Fruit fly (Drosophila melanogaster) whole organism, prepupa: ENCODE measurements around the gene CG9030.

Source experiments
- Blimp-1 ChIP-seq: fragments of 200-800 bp; sonication (Bioruptor generic); optimal IDR thresholded peaks from 3 replicates; lab custom pipeline; 2017; ENCODE audit warnings: missing biosample characterization, missing genetic modification characterization, mild to moderate bottlenecking, moderate library complexity, missing genetic modification reagents
- CG10631 ChIP-seq: fragments of 200-800 bp; sonication (Bioruptor generic); optimal IDR thresholded peaks from 2 replicates; lab custom pipeline; 2016; ENCODE audit warnings: missing biosample characterization, missing genetic modification characterization
- CG10669 ChIP-seq: fragments of 200-800 bp; sonication (Bioruptor generic); optimal IDR thresholded peaks from 3 replicates; lab custom pipeline; 2018; ENCODE audit warnings: missing biosample characterization, mild to moderate bottlenecking, missing genetic modification characterization, moderate library complexity
- CG11294 ChIP-seq: fragments of 200-800 bp; sonication (Bioruptor generic); IDR thresholded peaks from 2 replicates; pipeline ENCODE4 v1.3.6; 2022; ENCODE audit warnings: missing biosample characterization, missing genetic modification characterization
- CG11762 ChIP-seq: fragments of 200-800 bp; sonication (Bioruptor generic); optimal IDR thresholded peaks from 3 replicates; lab custom pipeline; 2016; ENCODE audit warnings: missing biosample characterization, missing genetic modification characterization; ENCODE audit not compliant: insufficient read depth
- CG11902 ChIP-seq: fragments of 200-800 bp; sonication (Bioruptor generic); optimal IDR thresholded peaks from 3 replicates; lab custom pipeline; 2016; ENCODE audit warnings: missing biosample characterization, missing genetic modification characterization
- CG15336 ChIP-seq: fragments of 200-800 bp; sonication (Bioruptor generic); IDR thresholded peaks from 2 replicates; pipeline ENCODE4 v1.3.6; 2022; ENCODE audit warnings: missing biosample characterization, missing genetic modification characterization
- CG1621 ChIP-seq: fragments of 200-800 bp; sonication (Bioruptor generic); optimal IDR thresholded peaks from 3 replicates; lab custom pipeline; 2018; ENCODE audit warnings: missing biosample characterization, mild to moderate bottlenecking, missing genetic modification characterization
- CG16779 ChIP-seq: fragments of 200-800 bp; sonication (Bioruptor generic); optimal IDR thresholded peaks from 3 replicates; lab custom pipeline; 2017; ENCODE audit warnings: missing biosample characterization, mild to moderate bottlenecking, missing genetic modification characterization
- CG3032 ChIP-seq: fragments of 200-800 bp; optimal IDR thresholded peaks from 2 replicates; lab custom pipeline; 2019; ENCODE audit warnings: missing biosample characterization, mild to moderate bottlenecking, missing genetic modification characterization, moderate library complexity
- CG32006 ChIP-seq: fragments of 200-800 bp; sonication (Bioruptor generic); optimal IDR thresholded peaks from 3 replicates; lab custom pipeline; 2017; ENCODE audit warnings: missing biosample characterization, mild to moderate bottlenecking, missing genetic modification characterization
- CG34406 ChIP-seq: fragments of 200-800 bp; sonication (Bioruptor generic); optimal IDR thresholded peaks from 3 replicates; lab custom pipeline; 2016; ENCODE audit warnings: missing biosample characterization, missing genetic modification characterization
- CG3919 ChIP-seq: fragments of 200-800 bp; sonication (Bioruptor generic); optimal IDR thresholded peaks from 3 replicates; lab custom pipeline; 2016; ENCODE audit warnings: missing biosample characterization, missing genetic modification characterization
- CG6163 ChIP-seq: fragments of 200-800 bp; sonication (Bioruptor generic); IDR thresholded peaks from 3 replicates; pipeline ENCODE4 v1.3.6; 2022; ENCODE audit warnings: missing biosample characterization, missing genetic modification characterization
- CG6276 ChIP-seq: fragments of 200-800 bp; sonication (Bioruptor generic); optimal IDR thresholded peaks from 2 replicates; lab custom pipeline; 2017; ENCODE audit warnings: missing biosample characterization, mild to moderate bottlenecking, missing genetic modification characterization
- CG6792 ChIP-seq: fragments of 200-800 bp; sonication (Bioruptor generic); optimal IDR thresholded peaks from 3 replicates; lab custom pipeline; 2016; ENCODE audit warnings: missing biosample characterization, missing genetic modification characterization
- CG6854 ChIP-seq: fragments of 200-800 bp; sonication (Bioruptor generic); optimal IDR thresholded peaks from 2 replicates; lab custom pipeline; 2017; ENCODE audit warnings: missing biosample characterization, mild to moderate bottlenecking, missing genetic modification characterization
- CG7368 ChIP-seq: fragments of 200-800 bp; sonication (Bioruptor generic); optimal IDR thresholded peaks from 3 replicates; lab custom pipeline; 2016; ENCODE audit warnings: missing biosample characterization, missing genetic modification characterization
- CG8119 ChIP-seq: fragments of 200-800 bp; sonication (Bioruptor generic); IDR thresholded peaks from 3 replicates; pipeline ENCODE4 v1.3.6; 2022; ENCODE audit warnings: missing biosample characterization, missing genetic modification characterization
- Eip75B ChIP-seq: fragments of 200-800 bp; sonication (Bioruptor generic); optimal IDR thresholded peaks from 3 replicates; lab custom pipeline; 2016; ENCODE audit warnings: missing biosample characterization, missing genetic modification characterization
- Eip78C ChIP-seq: fragments of 200-800 bp; sonication (Bioruptor generic); peaks from one replicate; lab custom pipeline; 2016; ENCODE audit warnings: missing biosample characterization, missing genetic modification characterization
- Ets96B ChIP-seq: fragments of 200-800 bp; optimal IDR thresholded peaks from 2 replicates; lab custom pipeline; 2019; ENCODE audit warnings: missing biosample characterization, mild to moderate bottlenecking, missing genetic modification characterization, moderate library complexity
- Gug ChIP-seq: fragments of 200-800 bp; sonication (Bioruptor generic); IDR thresholded peaks from 2 replicates; pipeline ENCODE4 v1.3.6; 2022; ENCODE audit warnings: missing biosample characterization, missing genetic modification characterization
- Hr4 ChIP-seq: fragments of 200-800 bp; sonication (Bioruptor generic); optimal IDR thresholded peaks from 3 replicates; lab custom pipeline; 2016; ENCODE audit warnings: missing biosample characterization, missing genetic modification characterization
- Lpt ChIP-seq: fragments of 200-800 bp; sonication (Bioruptor generic); optimal IDR thresholded peaks from 3 replicates; lab custom pipeline; 2016; ENCODE audit warnings: missing biosample characterization, missing genetic modification characterization
- Met ChIP-seq: fragments of 200-800 bp; sonication (Bioruptor generic); optimal IDR thresholded peaks from 3 replicates; lab custom pipeline; 2016; ENCODE audit warnings: missing biosample characterization, missing genetic modification characterization
- OdsH ChIP-seq: fragments of 200-800 bp; sonication (Bioruptor generic); optimal IDR thresholded peaks from 3 replicates; lab custom pipeline; 2016; ENCODE audit warnings: missing biosample characterization, missing genetic modification characterization
- Smox ChIP-seq: fragments of 200-800 bp; sonication (Bioruptor generic); optimal IDR thresholded peaks from 3 replicates; lab custom pipeline; 2016; ENCODE audit warnings: missing biosample characterization, missing genetic modification characterization
- Sox15 ChIP-seq: fragments of 200-800 bp; sonication (Bioruptor generic); optimal IDR thresholded peaks from 3 replicates; lab custom pipeline; 2016; ENCODE audit warnings: missing biosample characterization, missing genetic modification characterization
- dac ChIP-seq: fragments of 200-800 bp; sonication (Bioruptor generic); optimal IDR thresholded peaks from 2 replicates; lab custom pipeline; 2017; ENCODE audit warnings: missing biosample characterization, mild to moderate bottlenecking, missing genetic modification characterization
- dsx ChIP-seq: fragments of 200-800 bp; optimal IDR thresholded peaks from 3 replicates; lab custom pipeline; 2019; ENCODE audit warnings: missing biosample characterization, mild to moderate bottlenecking, missing genetic modification characterization, moderate library complexity; ENCODE audit not compliant: poor library complexity, severe bottlenecking
- eg ChIP-seq: fragments of 200-800 bp; sonication (Bioruptor generic); IDR thresholded peaks from 3 replicates; pipeline ENCODE4 v1.3.6; 2022; ENCODE audit warnings: missing biosample characterization, missing genetic modification characterization
- esn ChIP-seq: fragments of 200-800 bp; sonication (Bioruptor generic); optimal IDR thresholded peaks from 2 replicates; lab custom pipeline; 2016; ENCODE audit warnings: missing biosample characterization, mild to moderate bottlenecking, missing genetic modification characterization, moderate library complexity
- fd59A ChIP-seq: fragments of 200-800 bp; sonication (Bioruptor generic); optimal IDR thresholded peaks from 2 replicates; lab custom pipeline; 2017; ENCODE audit warnings: missing biosample characterization, mild to moderate bottlenecking, missing genetic modification characterization, missing genetic modification reagents
- lz ChIP-seq: fragments of 200-800 bp; sonication (Bioruptor generic); optimal IDR thresholded peaks from 3 replicates; lab custom pipeline; 2016; ENCODE audit warnings: missing biosample characterization, missing genetic modification characterization
- salr ChIP-seq, 2 experiments: fragments of 200-800 bp; sonication (Bioruptor generic); optimal IDR thresholded peaks; 3 replicates each; lab custom pipeline; 2016 to 2018; ENCODE audit warnings: missing biosample characterization in 2 of 2, missing genetic modification characterization in 2 of 2, mild to moderate bottlenecking in 1 of 2
- spab ChIP-seq: fragments of 200-800 bp; sonication (Bioruptor generic); optimal IDR thresholded peaks from 2 replicates; lab custom pipeline; 2017; ENCODE audit warnings: missing biosample characterization, mild to moderate bottlenecking, missing genetic modification characterization, missing genetic modification reagents
- ss ChIP-seq, 2 experiments: fragments of 200-800 bp; sonication (Bioruptor generic); optimal IDR thresholded peaks; 2 replicates in 1 of 2; 3 replicates in 1 of 2; lab custom pipeline; 2017 to 2018; ENCODE audit warnings: mild to moderate bottlenecking in 2 of 2, missing biosample characterization in 2 of 2, missing genetic modification characterization in 2 of 2, moderate library complexity in 1 of 2
- svp ChIP-seq: fragments of 200-800 bp; sonication (Bioruptor generic); peaks from one replicate; lab custom pipeline; 2016; ENCODE audit warnings: missing biosample characterization, missing genetic modification characterization
- vri ChIP-seq: fragments of 200-800 bp; sonication (Bioruptor generic); optimal IDR thresholded peaks from 3 replicates; lab custom pipeline; 2016; ENCODE audit warnings: missing biosample characterization, mild to moderate bottlenecking, missing genetic modification characterization

Gene CG9030

dm6 chrX:14952097-14952844 lies 2.6 kb downstream of the CG9030 start (continued):
- TF ChIP-seq spab (GFP tag; lab: Kevin White, UChicago) (peak; percentile 44), lz (peak; percentile 86), CG6854 (GFP tag; lab: Kevin White, UChicago) (peak; percentile 28), CG32006 (GFP tag; lab: Kevin White, UChicago) (peak; percentile 87), esn (GFP tag; lab: Kevin White, UChicago) (peak; percentile 87), vri (GFP tag; lab: Kevin White, UChicago) (peak; percentile 78), eg (peak; percentile 90), CG34406 (GFP tag; lab: Kevin White, UChicago) (peak; percentile 77), Lpt (GFP tag; lab: Kevin White, UChicago) (peak; percentile 86), Ets96B (peak; percentile 67), Blimp-1 (peak; percentile 36), OdsH (GFP tag; lab: Kevin White, UChicago) (peak; percentile 85), ss (GFP tag; optimal IDR thresholded peaks at IDR 0.05; lab: Kevin White, UChicago) (no peak), CG16779 (tag; lab: Kevin White, UChicago) (peak; percentile 63), CG6792 (peak; percentile 87), Hr4 (GFP tag; lab: Kevin White, UChicago) (peak; percentile 82), CG11762 (GFP tag; lab: Kevin White, UChicago) (peak; percentile 64), CG15336 (peak; percentile 92), Eip78C (GFP tag; lab: Kevin White, UChicago) (peak; percentile 95)

DNA sequence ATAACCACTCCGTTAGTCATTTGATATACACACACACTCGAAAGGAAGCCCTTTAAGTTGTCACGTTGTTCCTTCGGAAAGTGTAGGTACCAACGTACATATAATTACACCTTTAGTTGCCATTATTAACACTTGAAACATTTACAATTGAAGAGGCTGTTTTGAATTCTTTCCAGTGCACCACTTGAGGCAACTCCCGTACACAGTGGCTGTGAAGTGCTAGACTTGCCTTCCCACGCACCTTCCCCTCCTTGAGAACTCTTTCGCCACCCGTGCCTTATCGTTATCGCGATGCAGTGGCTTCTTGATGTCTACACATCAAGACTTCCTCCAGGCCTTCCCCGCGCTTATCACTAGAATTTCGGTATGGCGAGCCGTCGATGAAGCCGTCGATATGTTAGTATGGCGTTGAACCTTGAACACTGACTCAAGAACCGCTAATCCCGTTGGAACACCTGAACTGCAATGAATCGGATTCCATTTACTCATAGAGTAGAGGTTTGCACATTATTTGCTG lies 3.5 kb downstream of the CG9030 start:
- no peak for TF ChIP-seq Eip78C (GFP tag; lab: Kevin White, UChicago)
- peak; percentile 18; the same call in 1 of the 2 replicates for TF ChIP-seq Gug (GFP tag; lab: Robert Waterston, UW)
- TF ChIP-seq CG8119 (GFP tag; lab: Robert Waterston, UW): no peak
- peak; percentile 8 for TF ChIP-seq CG6163 (GFP tag; lab: Robert Waterston, UW)
- peak; percentile 5; the same call in 1 of the 3 replicates for TF ChIP-seq eg
- TF ChIP-seq Hr4 (GFP tag; lab: Kevin White, UChicago): no peak
- no peak for TF ChIP-seq Met (GFP tag; lab: Kevin White, UChicago)
- peak; percentile 79 for TF ChIP-seq svp (GFP tag; lab: Kevin White, UChicago)

DNA sequence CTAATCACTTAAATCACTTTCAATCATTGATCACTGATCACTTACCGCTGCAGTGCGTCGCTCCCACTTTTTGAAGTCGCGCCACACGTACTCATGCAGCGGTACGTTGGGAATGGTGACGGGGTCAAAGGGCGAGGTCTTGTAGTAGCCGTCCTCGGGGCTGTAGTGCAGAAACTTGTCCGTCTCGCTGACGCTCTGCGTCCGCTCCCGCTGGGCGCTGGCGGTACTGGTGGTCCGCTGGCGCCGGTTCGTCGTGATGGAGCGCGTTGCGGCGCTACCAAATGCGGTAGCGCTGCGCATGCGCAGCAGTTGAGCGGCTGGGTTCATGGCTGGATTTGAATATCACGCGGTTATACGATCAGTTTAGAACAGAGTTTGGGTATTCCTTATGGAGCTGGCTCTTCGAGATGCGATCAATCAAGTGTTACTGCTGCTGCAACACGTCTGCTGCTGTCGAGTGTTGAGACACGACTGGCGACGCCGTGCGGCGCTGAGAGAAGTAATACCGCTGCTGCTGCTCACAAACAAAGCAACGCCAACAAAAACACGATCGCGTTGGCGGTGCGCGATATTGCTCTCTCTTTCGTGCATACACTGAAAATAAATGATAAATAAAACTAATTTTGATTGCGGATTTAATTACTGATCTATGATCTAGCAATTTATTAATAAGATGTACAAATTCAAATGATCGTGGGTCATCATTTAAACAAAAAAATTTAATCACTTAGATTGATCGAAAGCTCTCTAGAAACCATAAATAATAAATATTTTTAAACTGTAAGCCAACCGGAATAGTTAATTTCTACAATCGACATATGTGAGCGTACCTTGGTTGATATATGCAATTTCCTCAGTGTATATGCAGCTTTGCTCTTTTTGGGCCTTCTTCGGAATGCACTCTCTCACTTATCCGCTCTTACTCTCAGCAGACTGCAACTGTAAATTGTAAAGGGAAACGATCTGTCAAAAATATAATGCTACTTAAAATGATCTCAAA lies 4.3 kb downstream of the CG9030 start:
- TF ChIP-seq ss (GFP tag; optimal IDR thresholded peaks at IDR 0.05; lab: Kevin White, UChicago): peak; percentile 98 to 99
- peak; percentile 99 for TF ChIP-seq CG6792
- TF ChIP-seq CG7368 (GFP tag; lab: Kevin White, UChicago): peak; percentile 95
- TF ChIP-seq Eip78C (GFP tag; lab: Kevin White, UChicago): peak; percentile 100
- TF ChIP-seq CG6163 (GFP tag; lab: Robert Waterston, UW): peak; percentile 95
- TF ChIP-seq Smox: peak; percentile 99
- TF ChIP-seq dsx (GFP tag; lab: Kevin White, UChicago): peak; percentile 97
- TF ChIP-seq CG10631 (GFP tag; lab: Kevin White, UChicago): peak; percentile 98
- peak; percentile 94 for TF ChIP-seq CG11294 (GFP tag; lab: Robert Waterston, UW)
- peak; percentile 99 for TF ChIP-seq CG32006 (GFP tag; lab: Kevin White, UChicago)
- peak; percentile 99 for TF ChIP-seq CG3032 (tag; lab: Kevin White, UChicago)
- peak; percentile 97 for TF ChIP-seq Blimp-1
- peak; percentile 97 for TF ChIP-seq CG11902
- TF ChIP-seq Hr4 (GFP tag; lab: Kevin White, UChicago): peak; percentile 98
- peak; percentile 97 for TF ChIP-seq Gug (GFP tag; lab: Robert Waterston, UW)
- TF ChIP-seq dac (GFP tag; lab: Kevin White, UChicago): peak; percentile 97
- peak; percentile 99 for TF ChIP-seq fd59A (GFP tag; lab: Kevin White, UChicago)
- TF ChIP-seq CG11762 (GFP tag; lab: Kevin White, UChicago): peak; percentile 98
- peak; percentile 99 for TF ChIP-seq Met (GFP tag; lab: Kevin White, UChicago)
- peak; percentile 98 for TF ChIP-seq Sox15 (GFP tag; lab: Kevin White, UChicago)
- peak; percentile 99 for TF ChIP-seq CG34406 (GFP tag; lab: Kevin White, UChicago)
- peak; percentile 99 for TF ChIP-seq CG10669 (GFP tag; lab: Kevin White, UChicago)
- peak; percentile 99 for TF ChIP-seq CG6276 (GFP tag; lab: Kevin White, UChicago)
- peak; percentile 98 for TF ChIP-seq Eip75B (GFP tag; lab: Kevin White, UChicago)
- peak; percentile 98 for TF ChIP-seq CG3919
- TF ChIP-seq CG1621 (tag; lab: Kevin White, UChicago): peak; percentile 95
- peak; percentile 94 to 99 for TF ChIP-seq salr (GFP tag; optimal IDR thresholded peaks at IDR 0.05; lab: Kevin White, UChicago)
- peak; percentile 99 for TF ChIP-seq lz
- peak; percentile 98 for TF ChIP-seq spab (GFP tag; lab: Kevin White, UChicago)
